Fruit fly (Drosophila melanogaster) whole organism, wandering third instar larva: ENCODE data around the gene CG34176.

Experiments used
- GATAd ChIP-seq: sonication (Bioruptor generic); optimal IDR thresholded peaks from 2 replicates; lab custom pipeline; 2016; ENCODE audit warnings: missing biosample characterization, missing genetic modification characterization
- Vsx2 ChIP-seq: fragments of 200-300, 225-300 bp; sonication (Bioruptor generic); optimal IDR thresholded peaks from 2 replicates; lab custom pipeline; 2018; ENCODE audit warnings: missing biosample characterization, missing genetic modification characterization; ENCODE audit not compliant: partially characterized antibody
- br ChIP-seq: fragments of 200-800 bp; sonication (Bioruptor generic); optimal IDR thresholded peaks from 2 replicates; lab custom pipeline; 2016; ENCODE audit warnings: missing biosample characterization, missing genetic modification characterization
- ey ChIP-seq: fragments of 200-800 bp; sonication (Bioruptor generic); optimal IDR thresholded peaks from 2 replicates; lab custom pipeline; 2016; ENCODE audit warnings: missing biosample characterization, missing genetic modification characterization
- usp ChIP-seq: fragments of >200 bp; optimal IDR thresholded peaks from 2 replicates; lab custom pipeline; 2017; ENCODE audit warnings: missing biosample characterization, missing genetic modification characterization

DNA sequence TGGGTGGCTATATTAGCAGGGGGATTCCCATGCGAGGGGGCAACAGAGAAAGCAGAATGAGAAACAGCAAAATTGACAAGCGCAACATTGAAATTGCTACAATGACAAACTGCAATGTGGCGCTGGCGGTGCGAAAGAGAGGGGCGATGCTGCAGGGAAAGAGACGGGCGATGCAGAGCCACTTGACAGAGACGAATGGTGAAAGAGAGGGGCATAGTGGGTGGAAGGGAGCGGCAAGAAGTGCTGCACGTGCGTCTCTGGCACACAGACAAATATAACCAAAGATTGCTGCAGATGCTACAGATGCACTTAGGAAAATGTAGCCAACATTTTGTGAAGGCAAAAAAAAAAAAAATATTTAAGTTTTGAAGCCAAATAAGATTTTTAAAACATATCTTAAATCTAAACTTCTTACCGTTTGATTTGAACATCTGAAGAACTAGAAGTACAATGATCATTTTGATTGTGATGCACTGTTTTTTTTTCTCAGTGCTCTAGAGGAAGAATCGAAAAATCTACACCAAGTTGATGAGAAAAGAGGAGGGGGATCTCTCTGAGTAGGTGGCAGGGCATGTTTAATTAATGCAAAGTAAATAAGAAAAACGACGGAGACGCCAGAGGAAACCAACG is 41.4 kb downstream of the CG34176 start:
- peak; percentile 22 for TF ChIP-seq ey (GFP tag; lab: Kevin White, UChicago)
- no peak for TF ChIP-seq GATAd (GFP tag; lab: Kevin White, UChicago)
- no peak for TF ChIP-seq Vsx2 (GFP tag; lab: Kevin White, UChicago)
- TF ChIP-seq usp = no peak
- TF ChIP-seq br (GFP tag; lab: Kevin White, UChicago) = peak; percentile 11
